Fruit fly (Drosophila melanogaster) whole organism, embryonic: ENCODE measurements around the gene mRpL27.

Experiments
- Atf-2 ChIP-seq: fragments of 200-800 bp; sonication (Bioruptor generic); optimal IDR thresholded peaks from 2 replicates; lab custom pipeline; 2016; ENCODE audit warnings: missing biosample characterization, missing genetic modification characterization
- Blimp-1 ChIP-seq: fragments of 200-800 bp; sonication (Bioruptor generic); optimal IDR thresholded peaks from 3 replicates; lab custom pipeline; 2018; ENCODE audit warnings: missing biosample characterization, missing genetic modification characterization, mild to moderate bottlenecking, moderate library complexity, missing genetic modification reagents
- CG10209 ChIP-seq: fragments of 200-800 bp; sonication (Bioruptor generic); optimal IDR thresholded peaks from 3 replicates; lab custom pipeline; 2017; ENCODE audit warnings: missing biosample characterization, mild to moderate bottlenecking, missing genetic modification characterization, missing genetic modification reagents
- CG11398 ChIP-seq: fragments of 200-800 bp; sonication (Bioruptor generic); optimal IDR thresholded peaks from 2 replicates; lab custom pipeline; 2016; ENCODE audit warnings: missing biosample characterization, missing genetic modification characterization
- CG11723 ChIP-seq: fragments of 200-800 bp; sonication (Bioruptor generic); optimal IDR thresholded peaks from 2 replicates; lab custom pipeline; 2017; ENCODE audit warnings: missing biosample characterization, mild to moderate bottlenecking, missing genetic modification characterization
- CG12299 ChIP-seq: fragments of 200-800 bp; sonication (Bioruptor generic); optimal IDR thresholded peaks from 2 replicates; lab custom pipeline; 2018; ENCODE audit warnings: missing biosample characterization, mild to moderate bottlenecking, missing genetic modification characterization
- CG12391 ChIP-seq: fragments of 200-800 bp; sonication (Bioruptor generic); optimal IDR thresholded peaks from 3 replicates; lab custom pipeline; 2018; ENCODE audit warnings: missing biosample characterization, mild to moderate bottlenecking, missing genetic modification characterization, moderate library complexity
- CG13296 ChIP-seq: fragments of 200-800 bp; sonication (Bioruptor generic); optimal IDR thresholded peaks from 3 replicates; lab custom pipeline; 2018; ENCODE audit warnings: missing biosample characterization, mild to moderate bottlenecking, missing genetic modification characterization
- CG14014 ChIP-seq: fragments of 200-800 bp; sonication (Bioruptor generic); IDR thresholded peaks from 2 replicates; pipeline ENCODE4 v1.3.6; 2022; ENCODE audit warnings: missing biosample characterization, missing genetic modification characterization
- CG14667 ChIP-seq: fragments of 200-800 bp; sonication (Bioruptor generic); IDR thresholded peaks from 2 replicates; pipeline ENCODE4 v1.3.6; 2022; ENCODE audit warnings: missing biosample characterization, missing genetic modification characterization
- CG14710 ChIP-seq: fragments of 200-800 bp; sonication (Bioruptor generic); optimal IDR thresholded peaks from 3 replicates; lab custom pipeline; 2019; ENCODE audit warnings: missing biosample characterization, mild to moderate bottlenecking, missing genetic modification characterization, moderate library complexity
- CG14860 ChIP-seq: fragments of 200-800 bp; sonication (Bioruptor generic); IDR thresholded peaks from 3 replicates; pipeline ENCODE4 v1.3.6; 2022; ENCODE audit warnings: missing biosample characterization, missing genetic modification characterization; ENCODE audit not compliant: partially characterized antibody
- CG15514 ChIP-seq: fragments of 200-800 bp; sonication (Bioruptor generic); optimal IDR thresholded peaks from 3 replicates; lab custom pipeline; 2017; ENCODE audit warnings: missing biosample characterization, missing genetic modification characterization, mild to moderate bottlenecking, moderate library complexity, missing genetic modification reagents
- CG17568 ChIP-seq: fragments of 200-800 bp; sonication (Bioruptor generic); optimal IDR thresholded peaks from 2 replicates; lab custom pipeline; 2018; ENCODE audit warnings: missing biosample characterization, mild to moderate bottlenecking, missing genetic modification characterization, moderate library complexity
- CG17912 ChIP-seq: fragments of 200-800 bp; sonication (Bioruptor generic); optimal IDR thresholded peaks from 2 replicates; lab custom pipeline; 2018; ENCODE audit warnings: missing biosample characterization, mild to moderate bottlenecking, missing genetic modification characterization
- CG32767 ChIP-seq: fragments of 200-800 bp; sonication (Bioruptor generic); IDR thresholded peaks from 2 replicates; pipeline ENCODE4 v1.3.6; 2022; ENCODE audit warnings: missing biosample characterization, missing genetic modification characterization
- CG3995 ChIP-seq: fragments of 200-800 bp; sonication (Bioruptor generic); optimal IDR thresholded peaks from 3 replicates; lab custom pipeline; 2016; ENCODE audit warnings: missing biosample characterization, missing genetic modification characterization
- CG43689 ChIP-seq: fragments of 200-800 bp; sonication (Bioruptor generic); IDR thresholded peaks from 2 replicates; pipeline ENCODE4 v1.3.6; 2022; ENCODE audit warnings: missing biosample characterization, missing genetic modification characterization
- CG6683 ChIP-seq: fragments of 200-800 bp; sonication (Bioruptor generic); optimal IDR thresholded peaks from 2 replicates; lab custom pipeline; 2017; ENCODE audit warnings: missing biosample characterization, mild to moderate bottlenecking, missing genetic modification characterization, missing genetic modification reagents
- CG8765 ChIP-seq: fragments of 200-800 bp; sonication (Bioruptor generic); IDR thresholded peaks from 2 replicates; pipeline ENCODE4 v1.3.6; 2022; ENCODE audit warnings: missing biosample characterization, missing genetic modification characterization
- CG9727 ChIP-seq: fragments of 200-800 bp; sonication (Bioruptor generic); optimal IDR thresholded peaks from 3 replicates; lab custom pipeline; 2017; ENCODE audit warnings: missing biosample characterization, mild to moderate bottlenecking, missing genetic modification characterization
- Chrac-16 ChIP-seq: fragments of 200-800 bp; sonication (Bioruptor generic); optimal IDR thresholded peaks from 3 replicates; lab custom pipeline; 2016; ENCODE audit warnings: missing biosample characterization, missing genetic modification characterization
- Dad ChIP-seq: fragments of 200-800 bp; sonication (Bioruptor generic); optimal IDR thresholded peaks from 3 replicates; lab custom pipeline; 2016; ENCODE audit warnings: missing biosample characterization, missing genetic modification characterization
- Dip2 ChIP-seq: fragments of 200-800 bp; sonication (Bioruptor generic); IDR thresholded peaks from 2 replicates; pipeline ENCODE4 v1.3.6; 2022; ENCODE audit warnings: missing biosample characterization, missing genetic modification characterization
- Fer2 ChIP-seq: fragments of 200-800 bp; sonication (Bioruptor generic); optimal IDR thresholded peaks from 2 replicates; lab custom pipeline; 2018; ENCODE audit warnings: missing biosample characterization, mild to moderate bottlenecking, missing genetic modification characterization, moderate library complexity
- Hr3 ChIP-seq: fragments of 200-800 bp; sonication (Bioruptor generic); optimal IDR thresholded peaks from 3 replicates; lab custom pipeline; 2016; ENCODE audit warnings: missing biosample characterization, missing genetic modification characterization
- Hr78 ChIP-seq, 2 experiments: fragments of 200-800 bp in 1 of 2; fragments of >200 bp in 1 of 2; sonication (Bioruptor generic) in 1 of 2; optimal IDR thresholded peaks; 2 replicates each; lab custom pipeline; 2017 to 2019; ENCODE audit warnings: missing biosample characterization in 2 of 2, missing genetic modification characterization in 2 of 2, mild to moderate bottlenecking in 1 of 2, moderate library complexity in 1 of 2
- Lpt ChIP-seq: fragments of >200 bp; optimal IDR thresholded peaks from 2 replicates; lab custom pipeline; 2018; ENCODE audit warnings: missing biosample characterization, missing genetic modification characterization
- Meics ChIP-seq: fragments of 200-800 bp; sonication (Bioruptor generic); optimal IDR thresholded peaks from 2 replicates; lab custom pipeline; 2017; ENCODE audit warnings: missing biosample characterization, mild to moderate bottlenecking, missing genetic modification characterization
- Nf-YA ChIP-seq: fragments of 200-800 bp; sonication (Bioruptor generic); IDR thresholded peaks from 2 replicates; pipeline ENCODE4 v1.3.6; 2022; ENCODE audit warnings: missing biosample characterization, missing genetic modification characterization
- Rx ChIP-seq: fragments of 200-800 bp; sonication (Bioruptor generic); IDR thresholded peaks from 2 replicates; pipeline ENCODE4 v1.3.6; 2022; ENCODE audit warnings: missing biosample characterization, missing genetic modification characterization
- Trl ChIP-seq, 3 experiments: fragments of >200 bp in 2 of 3; fragments of 200-800 bp in 1 of 3; sonication (Bioruptor generic) in 1 of 3; optimal IDR thresholded peaks; 2 replicates in 1 of 3; 3 replicates in 2 of 3; lab custom pipeline; 2016 to 2017; ENCODE audit warnings: missing biosample characterization in 1 of 3, missing genetic modification characterization in 1 of 3
- Usf ChIP-seq: fragments of 200-800 bp; sonication (Bioruptor generic); optimal IDR thresholded peaks from 2 replicates; lab custom pipeline; 2017; ENCODE audit warnings: missing genotype, missing biosample characterization, missing genetic modification characterization
- YL-1 ChIP-seq: fragments of 200-800 bp; sonication (Bioruptor generic); optimal IDR thresholded peaks from 3 replicates; lab custom pipeline; 2017; ENCODE audit warnings: missing biosample characterization, mild to moderate bottlenecking, missing genetic modification characterization
- bbx ChIP-seq: fragments of 200-800 bp; sonication (Bioruptor generic); IDR thresholded peaks from 2 replicates; pipeline ENCODE4 v1.3.6; 2022; ENCODE audit warnings: missing biosample characterization, missing genetic modification characterization; ENCODE audit not compliant: partially characterized antibody
- cg ChIP-seq: fragments of 200-800 bp; sonication (Bioruptor generic); optimal IDR thresholded peaks from 3 replicates; lab custom pipeline; 2019; ENCODE audit warnings: missing biosample characterization, mild to moderate bottlenecking, missing genetic modification characterization, moderate library complexity
- chn ChIP-seq: fragments of 200-800 bp; sonication (Bioruptor generic); optimal IDR thresholded peaks from 2 replicates; lab custom pipeline; 2016; ENCODE audit warnings: missing biosample characterization, missing genetic modification characterization
- cwo ChIP-seq: fragments of 200-800 bp; sonication (Bioruptor generic); optimal IDR thresholded peaks from 3 replicates; lab custom pipeline; 2017; ENCODE audit warnings: missing biosample characterization, missing genetic modification characterization, mild to moderate bottlenecking, moderate library complexity, missing genetic modification reagents
- emc ChIP-seq: fragments of 200-800 bp; sonication (Bioruptor generic); optimal IDR thresholded peaks from 2 replicates; lab custom pipeline; 2016; ENCODE audit warnings: missing biosample characterization, missing genetic modification characterization
- ems ChIP-seq: fragments of 200-800 bp; sonication (Bioruptor generic); optimal IDR thresholded peaks from 3 replicates; lab custom pipeline; 2016; ENCODE audit warnings: missing biosample characterization, missing genetic modification characterization
- fd102C ChIP-seq: fragments of 200-800 bp; sonication (Bioruptor generic); optimal IDR thresholded peaks from 2 replicates; lab custom pipeline; 2018; ENCODE audit warnings: missing biosample characterization, mild to moderate bottlenecking, missing genetic modification characterization, moderate library complexity
- fd64A ChIP-seq: fragments of 200-800 bp; sonication (Bioruptor generic); optimal IDR thresholded peaks from 3 replicates; lab custom pipeline; 2018; ENCODE audit warnings: missing biosample characterization, mild to moderate bottlenecking, missing genetic modification characterization
- grau ChIP-seq: fragments of 200-800 bp; optimal IDR thresholded peaks from 3 replicates; lab custom pipeline; 2019; ENCODE audit warnings: missing biosample characterization, mild to moderate bottlenecking, missing genetic modification characterization, moderate library complexity
- mirr ChIP-seq: fragments of 200-800 bp; sonication (Bioruptor generic); optimal IDR thresholded peaks from 3 replicates; lab custom pipeline; 2018; ENCODE audit warnings: missing biosample characterization, mild to moderate bottlenecking, missing genetic modification characterization
- nerfin-2 ChIP-seq: fragments of 200-800 bp; sonication (Bioruptor generic); IDR thresholded peaks from 2 replicates; pipeline ENCODE4 v1.3.6; 2022; ENCODE audit warnings: missing biosample characterization, missing genetic modification characterization; ENCODE audit not compliant: partially characterized antibody
- nom ChIP-seq: fragments of 200-800 bp; sonication (Bioruptor generic); optimal IDR thresholded peaks from 2 replicates; lab custom pipeline; 2017; ENCODE audit warnings: missing biosample characterization, missing genetic modification characterization, mild to moderate bottlenecking, moderate library complexity, missing genetic modification reagents
- pfk ChIP-seq: fragments of 200-800 bp; sonication (Bioruptor generic); optimal IDR thresholded peaks from 2 replicates; lab custom pipeline; 2018; ENCODE audit warnings: missing biosample characterization, mild to moderate bottlenecking, missing genetic modification characterization, moderate library complexity
- row ChIP-seq: fragments of 200-800 bp; sonication (Bioruptor generic); IDR thresholded peaks from 3 replicates; pipeline ENCODE4 v1.3.6; 2022; ENCODE audit warnings: missing biosample characterization, missing genetic modification characterization
- toy ChIP-seq: fragments of 200-800 bp; sonication (Bioruptor generic); IDR thresholded peaks from 2 replicates; pipeline ENCODE4 v1.3.6; 2022; ENCODE audit warnings: missing biosample characterization, missing genetic modification characterization

Gene mRpL27

DNA sequence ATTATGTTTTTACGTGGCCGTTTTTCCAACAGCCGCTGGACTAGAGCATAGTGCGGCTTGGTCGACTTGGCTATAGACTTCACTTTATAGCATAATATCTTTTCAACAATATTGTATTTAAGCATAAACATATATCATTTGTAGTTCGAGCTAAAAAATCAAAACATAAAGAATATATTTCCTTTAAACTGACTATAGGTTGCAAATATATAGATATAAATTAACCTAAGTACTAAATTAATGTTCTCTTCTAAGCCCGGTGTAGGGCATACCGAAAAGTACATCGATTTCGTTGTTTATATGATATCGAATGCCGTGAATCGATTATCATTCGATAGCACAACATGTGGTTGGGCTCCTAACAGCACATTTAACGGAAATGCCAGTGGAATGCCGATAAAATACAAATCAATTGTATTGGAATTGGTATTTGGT, 10.8 kb downstream of the mRpL27 start, which contains the start of gene MFS18 (continued):
- TF ChIP-seq pfk (GFP tag; lab: Kevin White, UChicago) (peak; percentile 38), emc (GFP tag; lab: Kevin White, UChicago) (peak; percentile 58), CG12299 (peak; percentile 92), Fer2 (tag; lab: Kevin White, UChicago) (peak; percentile 96), CG14860 (peak; percentile 74; the same call in 2 of the 3 replicates), Rx (peak; percentile 98), CG14014 (peak; percentile 99), CG3995 (peak; percentile 77), cwo (GFP tag; lab: Kevin White, UChicago) (peak; percentile 98), bbx (GFP tag; lab: Robert Waterston, UW) (peak; percentile 93), Chrac-16 (GFP tag; lab: Kevin White, UChicago) (peak; percentile 97), Lpt (no peak), Dad (GFP tag; lab: Kevin White, UChicago) (peak; percentile 88), CG8765 (peak; percentile 97), grau (tag; lab: Kevin White, UChicago) (peak; percentile 91), CG43689 (GFP tag; lab: Robert Waterston, UW) (peak; percentile 96), YL-1 (peak; percentile 96), CG17568 (GFP tag; lab: Kevin White, UChicago) (no peak), CG11723 (GFP tag; lab: Kevin White, UChicago) (peak; percentile 89), CG15514 (peak; percentile 94), fd102C (GFP tag; lab: Kevin White, UChicago) (peak; percentile 87), CG17912 (GFP tag; lab: Kevin White, UChicago) (peak; percentile 34), nerfin-2 (peak; percentile 90), Blimp-1 (GFP tag; lab: Kevin White, UChicago) (peak; percentile 99), ems (GFP tag; lab: Kevin White, UChicago) (peak; percentile 95), CG13296 (GFP tag; lab: Kevin White, UChicago) (peak; percentile 97), Hr3 (GFP tag; lab: Kevin White, UChicago) (peak; percentile 98), CG11398 (peak; percentile 35), Hr78 (GFP tag; optimal IDR thresholded peaks at IDR 0.05; lab: Kevin White, UChicago) (no peak), CG14667 (peak; percentile 99), row (GFP tag; lab: Robert Waterston, UW) (peak; percentile 100), Atf-2 (GFP tag; lab: Kevin White, UChicago) (peak; percentile 95), CG32767 (GFP tag; lab: Robert Waterston, UW) (peak; percentile 99), toy (GFP tag; lab: Robert Waterston, UW) (peak; percentile 96), mirr (GFP tag; lab: Kevin White, UChicago) (peak; percentile 89), chn (GFP tag; lab: Kevin White, UChicago) (peak; percentile 93), Meics (GFP tag; lab: Kevin White, UChicago) (peak; percentile 98), CG10209 (GFP tag; lab: Kevin White, UChicago) (peak; percentile 97), CG9727 (GFP tag; lab: Kevin White, UChicago) (peak; percentile 99), Trl (optimal IDR thresholded peaks at IDR 0.05; lab: Kevin White, UChicago) (no peak), Trl (GFP tag; optimal IDR thresholded peaks at IDR 0.05; lab: Kevin White, UChicago) (peak; percentile 79), nom (GFP tag; lab: Kevin White, UChicago) (peak; percentile 91), cg (GFP tag; lab: Kevin White, UChicago) (no peak), Usf (GFP tag; lab: Kevin White, UChicago) (peak; percentile 88), Dip2 (peak; percentile 70), CG6683 (GFP tag; lab: Kevin White, UChicago) (peak; percentile 97), Nf-YA (peak; percentile 98), fd64A (peak; percentile 91), CG12391 (tag; lab: Kevin White, UChicago) (peak; percentile 98), CG14710 (tag; lab: Kevin White, UChicago) (peak; percentile 99)
